Worm (Caenorhabditis elegans): ENCODE data around the gene pals-34.

DNA sequence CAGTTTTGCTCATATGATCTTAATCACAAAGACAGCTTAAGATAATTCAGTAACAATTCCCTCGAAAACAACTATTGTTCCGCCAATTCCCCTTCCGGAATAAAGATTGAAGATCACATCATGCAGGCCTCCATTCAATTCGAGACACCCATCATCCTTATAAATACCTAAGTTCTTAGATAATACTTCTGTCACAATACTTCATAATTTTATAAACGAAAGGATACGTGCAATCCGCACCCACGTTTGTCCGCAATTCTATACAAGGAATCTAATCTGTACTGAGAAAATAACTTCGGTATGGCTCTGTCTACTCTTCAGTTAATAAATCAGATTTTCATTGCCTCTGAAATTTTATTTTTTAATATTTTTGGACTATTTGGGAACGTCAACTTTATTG is 27.6 kb downstream of the pals-34 start, which contains the start of gene srsx-5:
- TF ChIP-seq blmp-1 (tag; optimal IDR thresholded peaks at IDR 0.05; ENCODE audit: insufficient read depth) (no peak), unc-62 (GFP tag; optimal IDR thresholded peaks at IDR 0.05) (no peak), mdl-1 (tag; optimal IDR thresholded peaks at IDR 0.05) (no peak), ama-1 (optimal IDR thresholded peaks at IDR 0.05) (no peak), sma-3 (GFP tag; optimal IDR thresholded peaks at IDR 0.05) (no peak), snpc-4 (tag; optimal IDR thresholded peaks at IDR 0.05) (no peak), lin-13 (GFP tag; optimal IDR thresholded peaks at IDR 0.05) (no peak), nhr-237 (tag; optimal IDR thresholded peaks at IDR 0.05) (no peak)
